Worm (Caenorhabditis elegans): Measurements from ENCODE around the gene W07G1.1.
A peak's percentile ranks its signal among the peaks of the same experiment; 100 is the strongest.

The W07G1.1 gene

ce11 chrII:13939531-13939930, at the start of gene W07G1.1:
TSS of gene W07G1.1 (minus strand) at chrII:13939631.
- no peak for TF ChIP-seq him-1 (tag; optimal IDR thresholded peaks at IDR 0.05)
- no peak for TF ChIP-seq W03F9.2 (tag; optimal IDR thresholded peaks at IDR 0.05)

- TF ChIP-seq W03F9.2 (tag; optimal IDR thresholded peaks at IDR 0.05) (no peak), him-1 (tag; optimal IDR thresholded peaks at IDR 0.05) (no peak), dao-5 (tag; optimal IDR thresholded peaks at IDR 0.05) (no peak)
These were observed 45.1 kb upstream of the W07G1.1 start, which contains the start of gene sre-47 for ce11 chrII:13984551-13984950. TSS of gene sre-47 (minus strand) at chrII:13984651.

- no peak for TF ChIP-seq W03F9.2 (tag; optimal IDR thresholded peaks at IDR 0.05)
- TF ChIP-seq him-1 (tag; optimal IDR thresholded peaks at IDR 0.05) = no peak
- no peak for TF ChIP-seq dao-5 (tag; optimal IDR thresholded peaks at IDR 0.05)
These were observed 43.5 kb upstream of the W07G1.1 start, which contains the start of the genes Y39G8B.13 and Y39G8B.10 for ce11 chrII:13982923-13983322. TSS of gene Y39G8B.13 (minus strand) at chrII:13983047. TSS of gene Y39G8B.10 (minus strand) at chrII:13983115.

ce11 chrII:13982247-13982646, 42.8 kb upstream of the W07G1.1 start:
- TF ChIP-seq him-1 (tag; optimal IDR thresholded peaks at IDR 0.05) = no peak

ce11 chrII:13981819-13982218, 42.4 kb upstream of the W07G1.1 start:
- no peak for TF ChIP-seq him-1 (tag; optimal IDR thresholded peaks at IDR 0.05)

- no peak for TF ChIP-seq W03F9.2 (tag; optimal IDR thresholded peaks at IDR 0.05)
- no peak for TF ChIP-seq dao-5 (tag; optimal IDR thresholded peaks at IDR 0.05)
- TF ChIP-seq him-1 (tag; optimal IDR thresholded peaks at IDR 0.05) = no peak
These were observed 41.7 kb upstream of the W07G1.1 start, which contains the start of gene Y39G8B.9 for ce11 chrII:13981097-13981496. TSS of gene Y39G8B.9 (plus strand) at chrII:13981365.

ce11 chrII:13979833-13980513, 40.5 kb upstream of the W07G1.1 start, which contains the start of gene sre-48:
TSS of gene sre-48 (minus strand) at chrII:13979883.
- TF ChIP-seq him-1 (tag; optimal IDR thresholded peaks at IDR 0.05) (no peak), W03F9.2 (tag; optimal IDR thresholded peaks at IDR 0.05) (no peak), dao-5 (tag; optimal IDR thresholded peaks at IDR 0.05) (no peak)

ce11 chrII:13977701-13978100, 38.3 kb upstream of the W07G1.1 start:
- TF ChIP-seq him-1 (tag; optimal IDR thresholded peaks at IDR 0.05) (no peak), dao-5 (tag; optimal IDR thresholded peaks at IDR 0.05) (no peak), W03F9.2 (tag; optimal IDR thresholded peaks at IDR 0.05) (no peak)

- TF ChIP-seq him-1 (tag; optimal IDR thresholded peaks at IDR 0.05) (no peak), W03F9.2 (tag; optimal IDR thresholded peaks at IDR 0.05) (no peak), dao-5 (tag; optimal IDR thresholded peaks at IDR 0.05) (no peak)
These were observed 36.7 kb upstream of the W07G1.1 start, which contains the start of gene Y39G8B.2 for ce11 chrII:13976161-13976560. TSS of gene Y39G8B.2 (minus strand) at chrII:13976221.

ce11 chrII:13974136-13974535, 34.7 kb upstream of the W07G1.1 start:
- TF ChIP-seq dao-5 (tag; optimal IDR thresholded peaks at IDR 0.05) (no peak), him-1 (tag; optimal IDR thresholded peaks at IDR 0.05) (no peak), W03F9.2 (tag; optimal IDR thresholded peaks at IDR 0.05) (no peak)

ce11 chrII:13973514-13973913, 34.1 kb upstream of the W07G1.1 start, which contains the start of gene Y39G8B.1:
TSS of gene Y39G8B.1 (minus strand) at chrII:13973812.
- TF ChIP-seq dao-5 (tag; optimal IDR thresholded peaks at IDR 0.05) (no peak), W03F9.2 (tag; optimal IDR thresholded peaks at IDR 0.05) (peak; percentile 27), him-1 (tag; optimal IDR thresholded peaks at IDR 0.05) (no peak)

- TF ChIP-seq W03F9.2 (tag; optimal IDR thresholded peaks at IDR 0.05) (no peak), dao-5 (tag; optimal IDR thresholded peaks at IDR 0.05) (no peak), him-1 (tag; optimal IDR thresholded peaks at IDR 0.05) (no peak)
These were observed 32.8 kb upstream of the W07G1.1 start for ce11 chrII:13972199-13972598.

ce11 chrII:13968979-13969378, 29.5 kb upstream of the W07G1.1 start, which contains the start of gene sre-43:
TSS of gene sre-43 (minus strand) at chrII:13969079.
- TF ChIP-seq W03F9.2 (tag; optimal IDR thresholded peaks at IDR 0.05) (no peak), him-1 (tag; optimal IDR thresholded peaks at IDR 0.05) (no peak), dao-5 (tag; optimal IDR thresholded peaks at IDR 0.05) (no peak)

- TF ChIP-seq W03F9.2 (tag; optimal IDR thresholded peaks at IDR 0.05) (no peak), him-1 (tag; optimal IDR thresholded peaks at IDR 0.05) (no peak), dao-5 (tag; optimal IDR thresholded peaks at IDR 0.05) (no peak)
These were observed 26.8 kb upstream of the W07G1.1 start, which contains the start of gene W07G1.7 for ce11 chrII:13966242-13966641. TSS of gene W07G1.7 (minus strand) at chrII:13966342.

- TF ChIP-seq him-1 (tag; optimal IDR thresholded peaks at IDR 0.05) (no peak), dao-5 (tag; optimal IDR thresholded peaks at IDR 0.05) (no peak), W03F9.2 (tag; optimal IDR thresholded peaks at IDR 0.05) (no peak)
These were observed 24.9 kb upstream of the W07G1.1 start for ce11 chrII:13964325-13964724.

All from whole organism, L4/young adult.